Worm (Caenorhabditis elegans) whole organism, L4 larva: ENCODE results near the gene Y71H2AM.20.

ENCODE experiments used
- F37D6.2 ChIP-seq: sonication (generic microtip); optimal IDR thresholded peaks from 2 replicates; lab custom pipeline; 2016; ENCODE audit warnings: mild to moderate bottlenecking, missing genetic modification characterization, missing compliant biosample characterization
- F49E8.2 ChIP-seq: sonication (generic microtip); optimal IDR thresholded peaks from 2 replicates; lab custom pipeline; 2016; ENCODE audit warnings: missing compliant biosample characterization, mild to moderate bottlenecking, missing genetic modification characterization, borderline replicate concordance
- R02D3.7 ChIP-seq: fragments of 150-350 bp; sonication (generic microtip); optimal IDR thresholded peaks from 3 replicates; lab custom pipeline; 2014; ENCODE audit warnings: missing biosample characterization, missing genetic modification characterization
- Y105C5A.15 ChIP-seq: fragments of 200-800 bp; sonication (Bioruptor generic); IDR thresholded peaks from 2 replicates; pipeline ENCODE4 v1.3.6; 2022; ENCODE audit warnings: missing genetic modification characterization, missing compliant biosample characterization
- Y5F2A.4 ChIP-seq: fragments of 200-800 bp; sonication (Bioruptor generic); optimal IDR thresholded peaks from 2 replicates; lab custom pipeline; 2018; ENCODE audit warnings: mild to moderate bottlenecking, missing genetic modification characterization, missing compliant biosample characterization
- ZK546.5 ChIP-seq, 2 experiments: sonication (generic microtip); optimal IDR thresholded peaks; 2 replicates each; lab custom pipeline; 2017; ENCODE audit warnings: missing biosample characterization in 2 of 2, missing genetic modification characterization in 2 of 2
- aha-1 ChIP-seq: fragments of 150-350 bp; peaks from one replicate; lab custom pipeline; 2014; ENCODE audit warnings: missing biosample characterization, missing genetic modification characterization
- aly-2 ChIP-seq: sonication (generic microtip); optimal IDR thresholded peaks from 2 replicates; lab custom pipeline; 2018; ENCODE audit warnings: missing biosample characterization, missing genetic modification characterization
- ama-1 ChIP-seq: fragments of 150-350 bp; optimal IDR thresholded peaks from 2 replicates; lab custom pipeline; 2014; ENCODE audit warnings: inconsistent platforms, mixed read lengths
- arid-1 ChIP-seq: fragments of 200-800 bp; sonication (Bioruptor generic); conservative IDR thresholded peaks from 2 replicates; pipeline ENCODE4 v1.3.6; 2022; ENCODE audit warnings: missing genetic modification reagents, missing genetic modification characterization, missing compliant biosample characterization
- attf-4 ChIP-seq: sonication (generic microtip); optimal IDR thresholded peaks from 3 replicates; lab custom pipeline; 2017; ENCODE audit warnings: missing biosample characterization, missing genetic modification characterization
- ceh-28 ChIP-seq: fragments of 150-350 bp; optimal IDR thresholded peaks from 2 replicates; lab custom pipeline; 2014; ENCODE audit warnings: missing biosample characterization, missing genetic modification reagents, missing genetic modification characterization
- ctbp-1 ChIP-seq: fragments of 200-800 bp; sonication (Bioruptor generic); IDR thresholded peaks from 2 replicates; pipeline ENCODE4 v1.3.6; 2022; ENCODE audit warnings: missing genetic modification reagents, missing genetic modification characterization, missing compliant biosample characterization
- daf-16 ChIP-seq, 3 experiments: sonication (generic microtip); optimal IDR thresholded peaks; 2 replicates each; lab custom pipeline; 2016 to 2017; ENCODE audit warnings: missing genetic modification characterization in 3 of 3, missing genetic modification reagents in 3 of 3, mild to moderate bottlenecking in 2 of 3, missing compliant biosample characterization in 2 of 3, missing biosample characterization in 1 of 3, moderate library complexity in 1 of 3
- dmd-6 ChIP-seq: fragments of 200-800 bp; sonication (Bioruptor generic); IDR thresholded peaks from 2 replicates; pipeline ENCODE4 v1.3.6; 2022; ENCODE audit warnings: missing genetic modification reagents, missing genetic modification characterization, missing compliant biosample characterization
- dpl-1 ChIP-seq: fragments of 150-350 bp; optimal IDR thresholded peaks from 2 replicates; lab custom pipeline; 2014; ENCODE audit warnings: missing biosample characterization, missing genetic modification reagents, missing genetic modification characterization
- egl-27 ChIP-seq: sonication (generic microtip); optimal IDR thresholded peaks from 3 replicates; lab custom pipeline; 2017; ENCODE audit warnings: missing biosample characterization, missing genetic modification reagents, missing genetic modification characterization
- fkh-10 ChIP-seq: fragments of 150-350 bp; optimal IDR thresholded peaks from 2 replicates; lab custom pipeline; 2014; ENCODE audit warnings: missing biosample characterization, missing genetic modification reagents, missing genetic modification characterization
- fos-1 ChIP-seq: fragments of 150-350 bp; optimal IDR thresholded peaks from 2 replicates; lab custom pipeline; 2014; ENCODE audit warnings: missing biosample characterization, missing genetic modification characterization
- gei-8 ChIP-seq: fragments of 200-800 bp; sonication (Bioruptor generic); optimal IDR thresholded peaks from 2 replicates; lab custom pipeline; 2018; ENCODE audit warnings: mild to moderate bottlenecking, missing genetic modification characterization, missing compliant biosample characterization
- hlh-11 ChIP-seq: fragments of 200-800 bp; sonication (Bioruptor generic); optimal IDR thresholded peaks from 2 replicates; lab custom pipeline; 2018; ENCODE audit warnings: mild to moderate bottlenecking, missing genetic modification characterization, missing compliant biosample characterization
- hlh-30 ChIP-seq: sonication (generic microtip); optimal IDR thresholded peaks from 2 replicates; lab custom pipeline; 2017; ENCODE audit warnings: antibody characterized with exemption, mild to moderate bottlenecking, missing genetic modification characterization, missing compliant biosample characterization; ENCODE audit not compliant: insufficient read depth
- hmg-1.1 ChIP-seq: fragments of 200-800 bp; sonication (Bioruptor generic); IDR thresholded peaks from 2 replicates; pipeline ENCODE4 v1.3.6; 2022; ENCODE audit warnings: missing genetic modification reagents, missing genetic modification characterization, missing compliant biosample characterization
- lin-13 ChIP-seq: fragments of 150-350 bp; optimal IDR thresholded peaks from 2 replicates; lab custom pipeline; 2014; ENCODE audit warnings: missing biosample characterization, missing genetic modification reagents, missing genetic modification characterization
- lin-38 ChIP-seq: fragments of 200-800 bp; sonication (Bioruptor generic); IDR thresholded peaks from 2 replicates; pipeline ENCODE4 v1.3.6; 2022; ENCODE audit warnings: missing genetic modification reagents, missing genetic modification characterization, missing compliant biosample characterization
- lsy-2 ChIP-seq, 2 experiments: fragments of 150-350 bp in 1 of 2; sonication (generic microtip) in 1 of 2; optimal IDR thresholded peaks; 2 replicates each; lab custom pipeline; 2014 to 2017; ENCODE audit warnings: missing biosample characterization in 2 of 2, missing genetic modification characterization in 2 of 2
- madf-5 ChIP-seq, 2 experiments: fragments of 200-800 bp; sonication (Bioruptor generic); IDR thresholded peaks; 2 replicates each; pipeline ENCODE4 v1.3.6; 2022; ENCODE audit warnings: missing compliant biosample characterization in 2 of 2, missing genetic modification characterization in 2 of 2
- mdl-1 ChIP-seq, 2 experiments: fragments of 150-350 bp in 1 of 2; sonication (generic microtip) in 1 of 2; optimal IDR thresholded peaks; 2 replicates each; lab custom pipeline; 2014 to 2017; ENCODE audit warnings: missing biosample characterization in 2 of 2, missing genetic modification characterization in 2 of 2
- mep-1 ChIP-seq: fragments of 150-350 bp; sonication (generic microtip); optimal IDR thresholded peaks from 3 replicates; lab custom pipeline; 2014; ENCODE audit warnings: missing biosample characterization, missing genetic modification characterization
- mes-2 ChIP-seq: sonication (generic microtip); optimal IDR thresholded peaks from 2 replicates; lab custom pipeline; 2016; ENCODE audit warnings: missing genotype, mild to moderate bottlenecking, missing genetic modification characterization, missing compliant biosample characterization; ENCODE audit not compliant: poor library complexity, severe bottlenecking
- nhr-102 ChIP-seq: sonication (generic microtip); optimal IDR thresholded peaks from 2 replicates; lab custom pipeline; 2016; ENCODE audit warnings: mild to moderate bottlenecking, missing genetic modification characterization, moderate library complexity, missing compliant biosample characterization
- nhr-237 ChIP-seq: sonication (generic microtip); optimal IDR thresholded peaks from 2 replicates; lab custom pipeline; 2017; ENCODE audit warnings: missing biosample characterization, missing genetic modification characterization
- nhr-25 ChIP-seq: sonication (generic microtip); optimal IDR thresholded peaks from 2 replicates; lab custom pipeline; 2017; ENCODE audit warnings: missing genetic modification characterization, mild to moderate bottlenecking, missing compliant biosample characterization, antibody characterized with exemption, moderate library complexity, borderline replicate concordance; ENCODE audit not compliant: insufficient read depth
- nhr-28 ChIP-seq: fragments of 150-350 bp; optimal IDR thresholded peaks from 2 replicates; lab custom pipeline; 2014; ENCODE audit warnings: missing biosample characterization, missing genetic modification characterization
- nhr-6 ChIP-seq: fragments of 150-350 bp; optimal IDR thresholded peaks from 2 replicates; lab custom pipeline; 2014; ENCODE audit warnings: missing biosample characterization, missing genetic modification characterization
- nhr-76 ChIP-seq: fragments of 150-350 bp; optimal IDR thresholded peaks from 2 replicates; lab custom pipeline; 2014; ENCODE audit warnings: missing biosample characterization, missing genetic modification characterization
- nhr-77 ChIP-seq: fragments of 150-350 bp; optimal IDR thresholded peaks from 2 replicates; lab custom pipeline; 2014; ENCODE audit warnings: missing biosample characterization, missing genetic modification characterization
- pqm-1 ChIP-seq: sonication (generic microtip); optimal IDR thresholded peaks from 2 replicates; lab custom pipeline; 2017; ENCODE audit warnings: missing biosample characterization, missing genetic modification characterization
- snpc-1.2 ChIP-seq: fragments of 200-800 bp; sonication (Bioruptor generic); IDR thresholded peaks from 2 replicates; pipeline ENCODE4 v1.3.6; 2022; ENCODE audit warnings: missing genetic modification reagents, missing genetic modification characterization, missing compliant biosample characterization
- spr-1 ChIP-seq: sonication (generic microtip); optimal IDR thresholded peaks from 2 replicates; lab custom pipeline; 2016; ENCODE audit warnings: mild to moderate bottlenecking, missing genetic modification characterization, missing compliant biosample characterization
- tag-97 ChIP-seq: fragments of 200-800 bp; sonication (Bioruptor generic); IDR thresholded peaks from 2 replicates; pipeline ENCODE4 v1.3.6; 2022; ENCODE audit warnings: missing genetic modification characterization, missing compliant biosample characterization
- tra-1 ChIP-seq: fragments of 200-800 bp; sonication (Bioruptor generic); IDR thresholded peaks from 2 replicates; pipeline ENCODE4 v1.3.6; 2022; ENCODE audit warnings: missing genetic modification reagents, missing genetic modification characterization, missing compliant biosample characterization
- ztf-11 ChIP-seq: fragments of 150-350 bp; optimal IDR thresholded peaks from 2 replicates; lab custom pipeline; 2014; ENCODE audit warnings: missing biosample characterization, missing genetic modification characterization
- ztf-7 ChIP-seq: fragments of 150-350 bp; optimal IDR thresholded peaks from 2 replicates; lab custom pipeline; 2014; ENCODE audit warnings: missing biosample characterization, missing genetic modification characterization

Y71H2AM.20 gene

DNA sequence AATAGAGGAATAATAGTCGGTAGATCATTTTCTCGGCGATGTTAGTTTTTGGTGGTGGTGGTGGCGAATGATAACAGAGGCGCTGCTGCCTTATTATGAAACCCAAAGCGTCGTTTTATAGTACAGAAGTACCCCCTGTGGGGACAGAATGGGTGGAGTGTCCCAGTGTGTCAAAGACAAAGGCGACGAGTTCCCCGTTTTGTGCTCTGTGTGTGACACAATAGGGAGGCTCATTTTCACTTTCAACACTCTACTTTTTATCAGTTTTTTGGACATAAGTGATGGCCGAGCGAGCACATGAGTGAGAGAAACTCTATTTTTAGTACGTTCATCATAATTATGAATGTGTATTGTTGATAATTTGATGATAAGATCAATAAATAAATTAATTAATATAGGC, 25.0 kb downstream of the Y71H2AM.20 start, which contains the start of gene pho-9 (continued):
- no peak for TF ChIP-seq arid-1 (GFP tag; lab: Robert Waterston, UW)
- peak; percentile 86 for TF ChIP-seq dmd-6
- peak; percentile 40 for TF ChIP-seq lin-13 (GFP tag; lab: Kevin White, UChicago)
- TF ChIP-seq aha-1 (tag; lab: Kevin White, UChicago) = peak; percentile 98
- TF ChIP-seq nhr-102 (tag; lab: Kevin White, UChicago) = peak; percentile 80
- peak in 1 of 2 experiments; percentile 47 for TF ChIP-seq lsy-2 (tag; optimal IDR thresholded peaks at IDR 0.05; lab: Kevin White, UChicago)
- no peak for TF ChIP-seq Y5F2A.4 (GFP tag; lab: Kevin White, UChicago)

DNA sequence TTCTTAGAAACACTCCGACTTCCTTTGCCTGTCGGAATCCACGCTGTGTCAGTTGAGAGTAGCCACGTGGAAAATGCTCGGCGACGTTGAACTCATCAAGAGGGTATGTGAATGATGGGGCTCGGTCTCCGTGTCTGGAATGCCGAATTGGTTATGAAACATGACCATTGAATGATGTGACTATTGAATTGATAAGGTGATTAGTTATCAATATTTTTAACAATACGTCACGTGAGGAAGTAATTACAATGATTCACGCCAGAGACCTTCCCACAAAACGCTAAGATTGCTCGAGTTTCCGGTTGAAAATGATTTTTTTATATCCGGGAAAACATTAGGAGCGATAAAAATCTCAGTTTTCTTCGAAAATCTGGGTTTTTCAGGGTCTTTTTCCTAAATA, 26.4 kb downstream of the Y71H2AM.20 start:
- TF ChIP-seq F37D6.2 (no peak), nhr-25 (no peak), nhr-28 (tag; lab: Kevin White, UChicago) (peak; percentile 49), Y105C5A.15 (no peak), egl-27 (tag; lab: Kevin White, UChicago) (no peak), snpc-1.2 (GFP tag; lab: Robert Waterston, UW) (no peak), ZK546.5 (tag; optimal IDR thresholded peaks at IDR 0.05; lab: Kevin White, UChicago) (no peak), hlh-30 (tag; lab: Kevin White, UChicago) (peak; percentile 7), lin-38 (GFP tag; lab: Robert Waterston, UW) (peak; percentile 21; the same call in 1 of the 2 replicates), R02D3.7 (tag; lab: Kevin White, UChicago) (no peak), nhr-76 (tag; lab: Kevin White, UChicago) (no peak), ceh-28 (tag; lab: Kevin White, UChicago) (no peak), lsy-2 (tag; optimal IDR thresholded peaks at IDR 0.05; lab: Kevin White, UChicago) (no peak), dmd-6 (peak; percentile 46; the same call in 1 of the 2 replicates), arid-1 (GFP tag; lab: Robert Waterston, UW) (no peak), tag-97 (no peak), tra-1 (GFP tag; lab: Robert Waterston, UW) (no peak), ztf-11 (no peak), dpl-1 (GFP tag; lab: Kevin White, UChicago) (no peak), nhr-237 (tag; lab: Kevin White, UChicago) (no peak), madf-5 (GFP tag; IDR thresholded peaks at IDR 0.05; lab: Robert Waterston, UW) (no peak), hlh-11 (tag; lab: Kevin White, UChicago) (peak; percentile 23), attf-4 (no peak), mdl-1 (tag; optimal IDR thresholded peaks at IDR 0.05; lab: Kevin White, UChicago) (no peak), gei-8 (no peak), hmg-1.1 (GFP tag; lab: Robert Waterston, UW) (no peak), nhr-6 (tag; lab: Kevin White, UChicago) (no peak), Y5F2A.4 (GFP tag; lab: Kevin White, UChicago) (no peak), ama-1 (no peak), mep-1 (no peak), pqm-1 (tag; lab: Kevin White, UChicago) (peak; percentile 31), ztf-7 (tag; lab: Kevin White, UChicago) (no peak), daf-16 (GFP tag; optimal IDR thresholded peaks at IDR 0.05; lab: Kevin White, UChicago) (no peak), daf-16 (tag; optimal IDR thresholded peaks at IDR 0.05; lab: Kevin White, UChicago) (peak; percentile 17), aly-2 (no peak), fkh-10 (no peak), fos-1 (tag; lab: Kevin White, UChicago) (no peak), mes-2 (tag; lab: Kevin White, UChicago) (no peak), F49E8.2 (tag; lab: Kevin White, UChicago) (no peak), ctbp-1 (GFP tag; lab: Robert Waterston, UW) (no peak), aha-1 (tag; lab: Kevin White, UChicago) (no peak), spr-1 (no peak), nhr-77 (tag; lab: Kevin White, UChicago) (no peak)
